1 fruit fly cellular context compared by ENCODE assay signal in the genomic region with DNA sequence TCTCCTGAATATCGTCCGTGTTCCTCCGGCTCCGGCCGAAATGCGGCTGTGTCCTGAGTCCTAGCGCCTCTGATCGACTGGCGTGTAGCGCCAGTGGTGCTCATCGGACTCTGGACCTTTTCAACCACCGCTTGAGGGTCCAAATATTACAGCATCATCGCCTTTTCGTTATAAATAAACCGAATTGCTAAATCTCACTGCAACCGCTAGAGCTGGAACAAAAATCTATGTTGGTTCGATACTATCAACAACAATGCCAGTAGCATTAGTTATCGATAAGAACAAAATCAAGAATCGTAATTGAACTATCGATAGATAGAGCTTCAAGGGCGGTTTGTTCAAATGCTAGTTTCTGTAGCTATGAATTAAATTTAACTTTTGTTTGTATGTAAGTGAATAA.
TF ChIP-seq lines count a peak whose summit lies in the region.

CG6325 (minus strand) TSS at position 220 of the 400 bp plus-strand sequence.

TF ChIP-seq in whole organism, embryonic, 481 proteins besides CTCF, POLR2A, EP300 and RAD21 (continued from another document):
- TF ChIP-seq CG7839 (tag; optimal IDR thresholded peaks at IDR 0.05; lab: Kevin White, UChicago): no peak
- TF ChIP-seq CG6654 (GFP tag; optimal IDR thresholded peaks at IDR 0.05; lab: Kevin White, UChicago): no peak
- TF ChIP-seq Hmr (GFP tag; optimal IDR thresholded peaks at IDR 0.05; lab: Kevin White, UChicago): no peak
- TF ChIP-seq NK7.1 (GFP tag; optimal IDR thresholded peaks at IDR 0.05; lab: Kevin White, UChicago): no peak
- TF ChIP-seq sens-2 (GFP tag; IDR thresholded peaks at IDR 0.05; lab: Robert Waterston, UW): no peak
- no peak for TF ChIP-seq tup (GFP tag; optimal IDR thresholded peaks at IDR 0.05; lab: Kevin White, UChicago)
- no peak for TF ChIP-seq h (optimal IDR thresholded peaks at IDR 0.05; lab: Kevin White, UChicago)
- TF ChIP-seq CG10366 (GFP tag; IDR thresholded peaks at IDR 0.05; lab: Robert Waterston, UW): no peak
- no peak for TF ChIP-seq CG3065 (GFP tag; optimal IDR thresholded peaks at IDR 0.05; lab: Kevin White, UChicago)
- no peak for TF ChIP-seq nau (GFP tag; optimal IDR thresholded peaks at IDR 0.05; lab: Kevin White, UChicago)
- peak; percentile 59 for TF ChIP-seq MESR4 (GFP tag; optimal IDR thresholded peaks at IDR 0.05; lab: Kevin White, UChicago)
- TF ChIP-seq Fer1 (GFP tag; optimal IDR thresholded peaks at IDR 0.05; lab: Kevin White, UChicago): no peak
- no peak for TF ChIP-seq Doc2 (GFP tag; IDR thresholded peaks at IDR 0.05; lab: Robert Waterston, UW)
- TF ChIP-seq CG13424 (tag; optimal IDR thresholded peaks at IDR 0.05; lab: Kevin White, UChicago): no peak
- no peak for TF ChIP-seq Sox100B (GFP tag; optimal IDR thresholded peaks at IDR 0.05; lab: Kevin White, UChicago)
- TF ChIP-seq hb (GFP tag; IDR thresholded peaks at IDR 0.05; lab: Robert Waterston, UW; ENCODE audit: partially characterized antibody): peak; percentile 98
- no peak for TF ChIP-seq pfk (GFP tag; optimal IDR thresholded peaks at IDR 0.05; lab: Kevin White, UChicago)
- TF ChIP-seq Xrp1 (GFP tag; IDR thresholded peaks at IDR 0.05; lab: Robert Waterston, UW): no peak
- TF ChIP-seq grn (GFP tag; optimal IDR thresholded peaks at IDR 0.05; lab: Kevin White, UChicago): no peak
- no peak for TF ChIP-seq dimm (GFP tag; IDR thresholded peaks at IDR 0.05; lab: Robert Waterston, UW)
- no peak for TF ChIP-seq CG4730 (GFP tag; IDR thresholded peaks at IDR 0.05; lab: Robert Waterston, UW)
- no peak for TF ChIP-seq danr (GFP tag; IDR thresholded peaks at IDR 0.05; lab: Robert Waterston, UW)
- peak; percentile 82 for TF ChIP-seq sens (GFP tag; lab: Kevin White, UChicago)
- TF ChIP-seq Aef1 (GFP tag; IDR thresholded peaks at IDR 0.05; lab: Robert Waterston, UW): no peak
- TF ChIP-seq br (optimal IDR thresholded peaks at IDR 0.05; lab: Kevin White, UChicago): no peak
- TF ChIP-seq CG8290 (GFP tag; optimal IDR thresholded peaks at IDR 0.05; lab: Kevin White, UChicago): no peak
- no peak for TF ChIP-seq CG8290 (tag; optimal IDR thresholded peaks at IDR 0.05; lab: Kevin White, UChicago)
- TF ChIP-seq ERR (GFP tag; optimal IDR thresholded peaks at IDR 0.05; lab: Kevin White, UChicago): no peak
- TF ChIP-seq CG10959 (GFP tag; IDR thresholded peaks at IDR 0.05; lab: Robert Waterston, UW): no peak
- TF ChIP-seq CG9727 (GFP tag; optimal IDR thresholded peaks at IDR 0.05; lab: Kevin White, UChicago): no peak
- TF ChIP-seq CG15514 (GFP tag; optimal IDR thresholded peaks at IDR 0.05; lab: Kevin White, UChicago): no peak
- TF ChIP-seq ato (GFP tag; IDR thresholded peaks at IDR 0.05; lab: Robert Waterston, UW; ENCODE audit: partially characterized antibody): peak; percentile 99
- no peak for TF ChIP-seq abd-A (tag; optimal IDR thresholded peaks at IDR 0.05; lab: Kevin White, UChicago)
- peak; percentile 33 for TF ChIP-seq gro (GFP tag; optimal IDR thresholded peaks at IDR 0.05; lab: Kevin White, UChicago)
- no peak for TF ChIP-seq CG10565 (GFP tag; optimal IDR thresholded peaks at IDR 0.05; lab: Kevin White, UChicago)
- TF ChIP-seq CG7745 (tag; optimal IDR thresholded peaks at IDR 0.05; lab: Kevin White, UChicago): no peak
- peak; percentile 98 for TF ChIP-seq Doc3 (GFP tag; IDR thresholded peaks at IDR 0.05; lab: Robert Waterston, UW; ENCODE audit: partially characterized antibody)
- TF ChIP-seq CG7963 (GFP tag; IDR thresholded peaks at IDR 0.05; lab: Robert Waterston, UW; ENCODE audit: partially characterized antibody): peak; percentile 98
- TF ChIP-seq CG18619 (GFP tag; optimal IDR thresholded peaks at IDR 0.05; lab: Kevin White, UChicago): no peak
- no peak for TF ChIP-seq Deaf1 (tag; optimal IDR thresholded peaks at IDR 0.05; lab: Kevin White, UChicago)
- no peak for TF ChIP-seq CG1024 (GFP tag; IDR thresholded peaks at IDR 0.05; lab: Robert Waterston, UW)
- TF ChIP-seq CG3838 (GFP tag; optimal IDR thresholded peaks at IDR 0.05; lab: Kevin White, UChicago): no peak
- peak; percentile 97 for TF ChIP-seq Sry-δ (GFP tag; optimal IDR thresholded peaks at IDR 0.05; lab: Kevin White, UChicago)
- no peak for TF ChIP-seq Dip3 (GFP tag; optimal IDR thresholded peaks at IDR 0.05; lab: Kevin White, UChicago)
- no peak for TF ChIP-seq lola (GFP tag; optimal IDR thresholded peaks at IDR 0.05; lab: Kevin White, UChicago)
- no peak for TF ChIP-seq Blimp-1 (GFP tag; optimal IDR thresholded peaks at IDR 0.05; lab: Kevin White, UChicago)
- TF ChIP-seq CG5953 (GFP tag; IDR thresholded peaks at IDR 0.05; lab: Robert Waterston, UW): no peak
- TF ChIP-seq exex (tag; optimal IDR thresholded peaks at IDR 0.05; lab: Kevin White, UChicago): no peak
- peak; percentile 99 for TF ChIP-seq chinmo (GFP tag; IDR thresholded peaks at IDR 0.05; lab: Robert Waterston, UW; ENCODE audit: partially characterized antibody)
- no peak for TF ChIP-seq CG31365 (tag; optimal IDR thresholded peaks at IDR 0.05; lab: Kevin White, UChicago)
- peak; percentile 96 for TF ChIP-seq E2f2 (GFP tag; IDR thresholded peaks at IDR 0.05; lab: Robert Waterston, UW)
- TF ChIP-seq CG34224 (GFP tag; IDR thresholded peaks at IDR 0.05; lab: Robert Waterston, UW; ENCODE audit: partially characterized antibody): peak; percentile 100
- no peak for TF ChIP-seq CG6175 (GFP tag; IDR thresholded peaks at IDR 0.05; lab: Robert Waterston, UW)
- TF ChIP-seq CG34422 (GFP tag; IDR thresholded peaks at IDR 0.05; lab: Robert Waterston, UW): no peak
- no peak for TF ChIP-seq scrt (GFP tag; optimal IDR thresholded peaks at IDR 0.05; lab: Kevin White, UChicago)
- no peak for TF ChIP-seq slou (GFP tag; optimal IDR thresholded peaks at IDR 0.05; lab: Kevin White, UChicago)
- TF ChIP-seq dmrt11E (tag; optimal IDR thresholded peaks at IDR 0.05; lab: Kevin White, UChicago): no peak
- no peak for TF ChIP-seq CG13123 (GFP tag; optimal IDR thresholded peaks at IDR 0.05; lab: Kevin White, UChicago)
- TF ChIP-seq zfh1 (GFP tag; IDR thresholded peaks at IDR 0.05; lab: Robert Waterston, UW): no peak
- TF ChIP-seq sob (GFP tag; IDR thresholded peaks at IDR 0.05; lab: Robert Waterston, UW): peak; percentile 61; the same call in 1 of the 2 replicates
- peak; percentile 53; the same call in 1 of the 2 replicates for TF ChIP-seq vvl (GFP tag; IDR thresholded peaks at IDR 0.05; lab: Robert Waterston, UW)
- TF ChIP-seq dm (GFP tag; optimal IDR thresholded peaks at IDR 0.05; lab: Kevin White, UChicago): no peak
- TF ChIP-seq sna (GFP tag; IDR thresholded peaks at IDR 0.05; lab: Robert Waterston, UW; ENCODE audit: partially characterized antibody): peak; percentile 98
- TF ChIP-seq Camta (GFP tag; optimal IDR thresholded peaks at IDR 0.05; lab: Kevin White, UChicago): no peak
- TF ChIP-seq CG18764 (GFP tag; optimal IDR thresholded peaks at IDR 0.05; lab: Kevin White, UChicago): no peak
- TF ChIP-seq pan (optimal IDR thresholded peaks at IDR 0.05; lab: Kevin White, UChicago): no peak
- no peak for TF ChIP-seq pan (GFP tag; optimal IDR thresholded peaks at IDR 0.05 in 1 of 2, IDR thresholded peaks at IDR 0.05 in 1 of 2)
- TF ChIP-seq CG7928 (GFP tag; optimal IDR thresholded peaks at IDR 0.05; lab: Kevin White, UChicago): no peak
- no peak for TF ChIP-seq CG7786 (GFP tag; optimal IDR thresholded peaks at IDR 0.05; lab: Kevin White, UChicago)
- TF ChIP-seq salm (tag; optimal IDR thresholded peaks at IDR 0.05; lab: Kevin White, UChicago): no peak
- no peak for TF ChIP-seq CG11695 (GFP tag; IDR thresholded peaks at IDR 0.05; lab: Robert Waterston, UW)
- no peak for TF ChIP-seq Awh (GFP tag; IDR thresholded peaks at IDR 0.05; lab: Robert Waterston, UW)
- TF ChIP-seq CG14710 (tag; optimal IDR thresholded peaks at IDR 0.05; lab: Kevin White, UChicago): peak; percentile 48
- TF ChIP-seq CG17328 (GFP tag; IDR thresholded peaks at IDR 0.05; lab: Robert Waterston, UW): no peak
- TF ChIP-seq bsh (GFP tag; optimal IDR thresholded peaks at IDR 0.05; lab: Kevin White, UChicago): no peak
- no peak for TF ChIP-seq CG8359 (GFP tag; optimal IDR thresholded peaks at IDR 0.05; lab: Kevin White, UChicago; ENCODE audit: borderline replicate concordance)
- no peak for TF ChIP-seq tx (GFP tag; optimal IDR thresholded peaks at IDR 0.05; lab: Kevin White, UChicago)
TF ChIP-seq in whole organism, embryonic: peak in this region for 69.
